Worm (Caenorhabditis elegans) whole organism, L4 larva: ENCODE measurements around the gene W01B6.6.
A peak's percentile ranks its signal among the peaks of the same experiment; 100 is the strongest.

ENCODE experiments used
- F26F4.8 ChIP-seq: fragments of 200-800 bp; sonication (Bioruptor generic); conservative IDR thresholded peaks from 2 replicates; pipeline ENCODE4 v1.3.6; 2022; ENCODE audit warnings: missing genetic modification characterization, missing compliant biosample characterization
- F37D6.2 ChIP-seq: sonication (generic microtip); optimal IDR thresholded peaks from 2 replicates; lab custom pipeline; 2016; ENCODE audit warnings: mild to moderate bottlenecking, missing genetic modification characterization, missing compliant biosample characterization
- F44E2.7 ChIP-seq: fragments of 200-800 bp; sonication (Bioruptor generic); IDR thresholded peaks from 2 replicates; pipeline ENCODE4 v2.1.2; 2022; ENCODE audit warnings: missing genetic modification characterization, missing compliant biosample characterization
- ZK546.5 ChIP-seq, 2 experiments: sonication (generic microtip); optimal IDR thresholded peaks; 2 replicates each; lab custom pipeline; 2017; ENCODE audit warnings: missing biosample characterization in 2 of 2, missing genetic modification characterization in 2 of 2
- aha-1 ChIP-seq: fragments of 150-350 bp; peaks from one replicate; lab custom pipeline; 2014; ENCODE audit warnings: missing biosample characterization, missing genetic modification characterization
- ceh-20 ChIP-seq: fragments of 200-800 bp; sonication (Bioruptor generic); IDR thresholded peaks from 2 replicates; pipeline ENCODE4 v1.3.6; 2022; ENCODE audit warnings: missing genetic modification reagents, missing genetic modification characterization, missing compliant biosample characterization
- ceh-32 ChIP-seq: sonication (generic microtip); optimal IDR thresholded peaks from 2 replicates; lab custom pipeline; 2016; ENCODE audit warnings: mild to moderate bottlenecking, missing genetic modification characterization, missing compliant biosample characterization; ENCODE audit not compliant: poor library complexity
- ceh-82 ChIP-seq: sonication (generic microtip); optimal IDR thresholded peaks from 2 replicates; lab custom pipeline; 2017; ENCODE audit warnings: missing biosample characterization, missing genetic modification characterization
- daf-12 ChIP-seq: fragments of 150-350 bp; optimal IDR thresholded peaks from 2 replicates; lab custom pipeline; 2014; ENCODE audit warnings: missing biosample characterization, missing genetic modification reagents, missing genetic modification characterization
- daf-16 ChIP-seq, 3 experiments: sonication (generic microtip); optimal IDR thresholded peaks; 2 replicates each; lab custom pipeline; 2016 to 2017; ENCODE audit warnings: missing genetic modification characterization in 3 of 3, missing genetic modification reagents in 3 of 3, mild to moderate bottlenecking in 2 of 3, missing compliant biosample characterization in 2 of 3, missing biosample characterization in 1 of 3, moderate library complexity in 1 of 3
- dmd-8 ChIP-seq: fragments of 200-800 bp; sonication (Bioruptor generic); IDR thresholded peaks from 2 replicates; pipeline ENCODE4 v1.3.6; 2022; ENCODE audit warnings: missing genetic modification characterization, missing compliant biosample characterization
- egl-43 ChIP-seq: fragments of 200-800 bp; sonication (Bioruptor generic); IDR thresholded peaks from 2 replicates; pipeline ENCODE4 v1.3.6; 2022; ENCODE audit warnings: missing genetic modification reagents, missing genetic modification characterization, missing compliant biosample characterization
- fos-1 ChIP-seq: fragments of 150-350 bp; optimal IDR thresholded peaks from 2 replicates; lab custom pipeline; 2014; ENCODE audit warnings: missing biosample characterization, missing genetic modification characterization
- lim-7 ChIP-seq: fragments of 200-800 bp; sonication (Bioruptor generic); IDR thresholded peaks from 2 replicates; pipeline ENCODE4 v1.3.6; 2022; ENCODE audit warnings: missing genetic modification characterization, missing compliant biosample characterization
- lin-15B ChIP-seq: fragments of 150-350 bp; sonication (generic microtip); optimal IDR thresholded peaks from 3 replicates; lab custom pipeline; 2014; ENCODE audit warnings: missing biosample characterization, missing genetic modification characterization
- lin-29 ChIP-seq: fragments of 200-800 bp; sonication (Bioruptor generic); IDR thresholded peaks from 2 replicates; pipeline ENCODE4 v1.3.6; 2022; ENCODE audit warnings: missing genetic modification reagents, missing genetic modification characterization, missing compliant biosample characterization
- lin-38 ChIP-seq: fragments of 200-800 bp; sonication (Bioruptor generic); IDR thresholded peaks from 2 replicates; pipeline ENCODE4 v1.3.6; 2022; ENCODE audit warnings: missing genetic modification reagents, missing genetic modification characterization, missing compliant biosample characterization
- lsy-2 ChIP-seq, 2 experiments: fragments of 150-350 bp in 1 of 2; sonication (generic microtip) in 1 of 2; optimal IDR thresholded peaks; 2 replicates each; lab custom pipeline; 2014 to 2017; ENCODE audit warnings: missing biosample characterization in 2 of 2, missing genetic modification characterization in 2 of 2
- madf-9 ChIP-seq: fragments of 200-800 bp; sonication (Bioruptor generic); conservative IDR thresholded peaks from 2 replicates; pipeline ENCODE4 v1.3.6; 2022; ENCODE audit warnings: missing genetic modification reagents, missing genetic modification characterization, missing compliant biosample characterization
- mdt-29 ChIP-seq: fragments of 200-800 bp; sonication (Bioruptor generic); IDR thresholded peaks from 2 replicates; pipeline ENCODE4 v1.3.6; 2022; ENCODE audit warnings: missing genetic modification reagents, missing genetic modification characterization, missing compliant biosample characterization
- mep-1 ChIP-seq: fragments of 150-350 bp; sonication (generic microtip); optimal IDR thresholded peaks from 3 replicates; lab custom pipeline; 2014; ENCODE audit warnings: missing biosample characterization, missing genetic modification characterization
- mes-2 ChIP-seq: sonication (generic microtip); optimal IDR thresholded peaks from 2 replicates; lab custom pipeline; 2016; ENCODE audit warnings: missing genotype, mild to moderate bottlenecking, missing genetic modification characterization, missing compliant biosample characterization; ENCODE audit not compliant: poor library complexity, severe bottlenecking
- mxl-2 ChIP-seq: fragments of 200-800 bp; sonication (Bioruptor generic); conservative IDR thresholded peaks from 2 replicates; pipeline ENCODE4 v1.3.6; 2022; ENCODE audit warnings: missing genetic modification reagents, missing genetic modification characterization, missing compliant biosample characterization
- nhr-102 ChIP-seq: sonication (generic microtip); optimal IDR thresholded peaks from 2 replicates; lab custom pipeline; 2016; ENCODE audit warnings: mild to moderate bottlenecking, missing genetic modification characterization, moderate library complexity, missing compliant biosample characterization
- nhr-11 ChIP-seq: fragments of 150-350 bp; optimal IDR thresholded peaks from 2 replicates; lab custom pipeline; 2014; ENCODE audit warnings: missing biosample characterization, missing genetic modification characterization
- nhr-28 ChIP-seq: fragments of 150-350 bp; optimal IDR thresholded peaks from 2 replicates; lab custom pipeline; 2014; ENCODE audit warnings: missing biosample characterization, missing genetic modification characterization
- nhr-41 ChIP-seq: fragments of 200-800 bp; sonication (Bioruptor generic); IDR thresholded peaks from 2 replicates; pipeline ENCODE4 v1.3.6; 2022; ENCODE audit warnings: missing genetic modification reagents, missing genetic modification characterization, missing compliant biosample characterization
- nhr-48 ChIP-seq: sonication (generic microtip); optimal IDR thresholded peaks from 2 replicates; lab custom pipeline; 2016; ENCODE audit warnings: mild to moderate bottlenecking, missing genetic modification characterization, missing compliant biosample characterization
- nhr-6 ChIP-seq: fragments of 150-350 bp; optimal IDR thresholded peaks from 2 replicates; lab custom pipeline; 2014; ENCODE audit warnings: missing biosample characterization, missing genetic modification characterization
- saeg-2 ChIP-seq: fragments of 200-800 bp; sonication (Bioruptor generic); IDR thresholded peaks from 2 replicates; pipeline ENCODE4 v1.3.6; 2022; ENCODE audit warnings: missing genetic modification reagents, missing genetic modification characterization, missing compliant biosample characterization
- set-16 ChIP-seq: fragments of 200-800 bp; sonication (Bioruptor generic); IDR thresholded peaks from 2 replicates; pipeline ENCODE4 v1.3.6; 2022; ENCODE audit warnings: missing genetic modification reagents, missing genetic modification characterization, missing compliant biosample characterization
- snpc-4 ChIP-seq: fragments of 150-350 bp; optimal IDR thresholded peaks from 2 replicates; lab custom pipeline; 2014; ENCODE audit warnings: missing biosample characterization, missing genetic modification characterization
- tag-97 ChIP-seq: fragments of 200-800 bp; sonication (Bioruptor generic); IDR thresholded peaks from 2 replicates; pipeline ENCODE4 v1.3.6; 2022; ENCODE audit warnings: missing genetic modification characterization, missing compliant biosample characterization
- unc-39 ChIP-seq: sonication (generic microtip); optimal IDR thresholded peaks from 2 replicates; lab custom pipeline; 2017; ENCODE audit warnings: missing biosample characterization, missing genetic modification characterization
- unc-62 ChIP-seq, 3 experiments: fragments of 150-350 bp in 1 of 3; sonication (generic microtip); optimal IDR thresholded peaks in 2 of 3; peaks in 1 of 3; 1 replicate in 1 of 3; 2 replicates in 2 of 3; lab custom pipeline; 2014 to 2017; ENCODE audit warnings: missing biosample characterization in 3 of 3, missing genetic modification characterization in 3 of 3, missing genetic modification reagents in 3 of 3, missing genotype in 1 of 3
- zfp-2 ChIP-seq: sonication (generic microtip); optimal IDR thresholded peaks from 2 replicates; lab custom pipeline; 2016; ENCODE audit warnings: mild to moderate bottlenecking, missing genetic modification characterization, missing compliant biosample characterization
- zip-11 ChIP-seq: fragments of 200-800 bp; sonication (Bioruptor generic); IDR thresholded peaks from 2 replicates; pipeline ENCODE4 v1.3.6; 2022; ENCODE audit warnings: missing genetic modification characterization, missing compliant biosample characterization
- zip-2 ChIP-seq: fragments of 150-350 bp; optimal IDR thresholded peaks from 2 replicates; lab custom pipeline; 2014; ENCODE audit warnings: missing biosample characterization, missing genetic modification characterization

W01B6.6 gene

DNA sequence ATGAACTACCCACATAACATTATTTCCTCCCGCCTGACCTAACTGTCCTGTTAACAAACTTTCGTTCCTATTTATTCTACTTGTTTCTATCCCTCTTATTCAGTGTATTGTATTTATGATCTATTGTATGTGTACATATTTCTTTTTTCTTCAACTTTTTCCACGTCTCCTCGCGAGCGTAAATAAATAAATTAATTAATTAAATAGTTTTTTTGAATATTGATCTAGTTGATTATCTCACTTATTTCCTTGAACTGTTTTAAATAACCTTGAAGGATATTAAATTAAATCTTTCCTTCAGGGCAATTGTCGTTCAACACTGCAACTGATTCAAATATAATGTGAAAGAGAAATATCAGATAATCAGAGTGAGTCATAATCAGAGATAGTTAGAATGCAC lies 38.0 kb upstream of the W01B6.6 start, which contains the start of gene frk-1:
frk-1 (plus strand) TSS at position 301 of the 400 bp plus-strand sequence.
- TF ChIP-seq daf-12 (tag; lab: Kevin White, UChicago): no peak
- TF ChIP-seq aha-1 (tag; lab: Kevin White, UChicago): peak; percentile 73

DNA sequence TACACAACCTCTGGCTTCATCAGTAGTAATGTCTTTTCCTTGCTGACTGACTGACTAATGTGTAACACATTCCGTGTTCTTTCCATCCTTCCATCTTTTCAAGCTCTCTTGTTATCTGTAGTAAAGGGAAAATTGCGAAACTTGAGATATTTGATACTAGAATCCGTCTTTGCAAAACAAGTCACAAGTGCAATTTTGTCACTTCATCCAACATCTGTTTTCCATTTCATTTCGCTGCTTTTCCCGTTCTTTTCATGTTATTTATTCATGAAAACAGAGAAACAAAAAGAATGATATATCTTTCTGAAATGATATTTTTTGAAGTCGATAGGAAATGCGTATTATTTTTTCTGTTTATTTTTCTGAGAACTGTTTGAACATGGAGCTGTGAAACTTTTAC lies 34.9 kb upstream of the W01B6.6 start:
- TF ChIP-seq egl-43 (GFP tag; lab: Robert Waterston, UW): no peak
- TF ChIP-seq madf-9 (GFP tag; lab: Robert Waterston, UW): no peak
- TF ChIP-seq aha-1 (tag; lab: Kevin White, UChicago): peak; percentile 14
- TF ChIP-seq unc-62 (GFP tag; optimal IDR thresholded peaks at IDR 0.05 in 1 of 2; lab: Kevin White, UChicago): peak in 1 of 2 experiments; percentile 77
- no peak for TF ChIP-seq unc-62 (tag; optimal IDR thresholded peaks at IDR 0.05; lab: Kevin White, UChicago)
- no peak for TF ChIP-seq ceh-32
- TF ChIP-seq nhr-11 (tag; lab: Kevin White, UChicago): peak; percentile 23
- TF ChIP-seq daf-16 (GFP tag; optimal IDR thresholded peaks at IDR 0.05; lab: Kevin White, UChicago): peak in 1 of 2 experiments; percentile 35
- TF ChIP-seq daf-16 (tag; optimal IDR thresholded peaks at IDR 0.05; lab: Kevin White, UChicago): no peak

DNA sequence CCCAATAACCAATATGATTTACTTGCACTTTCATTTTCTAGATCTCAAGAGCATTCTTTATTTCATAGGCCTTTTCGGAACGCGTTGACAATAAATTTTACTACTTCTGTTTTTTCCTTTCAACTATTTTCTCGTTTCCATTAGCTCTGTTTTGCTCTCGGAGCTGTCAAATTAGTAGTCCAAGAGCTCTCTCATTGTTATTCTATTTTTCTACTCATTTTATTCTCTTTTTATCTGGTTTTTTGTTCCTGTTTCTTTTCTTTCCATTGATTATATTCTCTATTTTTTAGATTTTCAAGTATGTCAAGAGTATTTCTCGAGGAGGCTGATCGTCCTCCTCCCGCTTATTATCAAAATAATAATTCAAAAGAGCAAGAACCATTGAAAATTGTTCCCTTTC lies 33.8 kb upstream of the W01B6.6 start, which contains the start of gene T04B2.3:
T04B2.3 (plus strand) TSS at position 301 of the 400 bp plus-strand sequence.
- no peak for TF ChIP-seq set-16 (GFP tag; lab: Robert Waterston, UW)
- no peak for TF ChIP-seq lin-15B (tag; lab: Kevin White, UChicago)
- TF ChIP-seq nhr-6 (tag; lab: Kevin White, UChicago): no peak
- no peak for TF ChIP-seq mdt-29 (GFP tag; lab: Robert Waterston, UW)
- TF ChIP-seq lin-38 (GFP tag; lab: Robert Waterston, UW): no peak
- no peak for TF ChIP-seq F37D6.2 (tag; lab: Kevin White, UChicago)
- TF ChIP-seq ceh-20 (GFP tag; lab: Robert Waterston, UW): no peak
- no peak for TF ChIP-seq lsy-2 (tag; optimal IDR thresholded peaks at IDR 0.05; lab: Kevin White, UChicago)
- TF ChIP-seq, all 104 proteins: peak for 0

DNA sequence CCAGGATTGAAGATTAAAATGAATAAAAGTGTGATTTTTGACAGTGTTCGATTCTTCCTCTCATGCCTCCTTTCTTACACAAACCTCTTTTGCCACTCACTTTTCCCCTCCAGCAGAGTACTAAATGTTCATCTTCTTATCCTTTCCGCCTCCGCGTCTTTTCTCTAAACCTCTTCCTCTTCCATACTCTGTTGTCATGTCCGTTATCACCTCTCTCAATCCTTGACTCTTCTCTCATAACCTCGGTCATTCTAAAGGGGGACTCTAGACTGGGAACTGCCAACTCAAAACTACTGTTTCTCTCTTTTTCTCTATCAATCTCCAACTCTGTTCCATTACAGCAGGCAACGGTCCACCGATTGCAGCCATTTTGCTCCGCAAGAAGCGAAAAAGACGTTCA lies 32.6 kb upstream of the W01B6.6 start:
- peak; percentile 54 for TF ChIP-seq nhr-11 (tag; lab: Kevin White, UChicago)
- no peak for TF ChIP-seq unc-62 (GFP tag; optimal IDR thresholded peaks at IDR 0.05 in 1 of 2; lab: Kevin White, UChicago)
- no peak for TF ChIP-seq unc-62 (tag; optimal IDR thresholded peaks at IDR 0.05; lab: Kevin White, UChicago)

DNA sequence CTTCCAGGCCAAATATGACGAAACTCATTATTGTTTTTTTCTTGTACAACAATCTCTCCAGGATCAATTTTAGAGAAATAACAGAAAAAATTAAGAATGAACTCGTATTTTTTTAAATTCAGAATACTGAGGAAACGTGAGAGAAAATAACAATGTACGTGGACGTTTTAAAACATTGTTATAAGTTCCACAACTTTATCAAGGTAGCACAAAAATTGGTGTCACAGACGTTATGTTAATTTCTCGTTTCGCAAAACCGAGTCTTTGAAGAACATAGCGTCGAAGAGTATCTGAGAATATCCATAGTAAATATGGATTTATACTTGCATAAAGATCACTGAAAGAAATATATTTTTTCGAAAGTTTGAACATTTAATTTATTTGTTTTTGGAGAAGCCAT lies 29.8 kb upstream of the W01B6.6 start, which contains the start of gene T04B2.8:
T04B2.8 (minus strand) TSS at position 101 of the 400 bp plus-strand sequence.
- TF ChIP-seq nhr-48 (tag; lab: Kevin White, UChicago): no peak
- no peak for TF ChIP-seq saeg-2
- TF ChIP-seq ceh-82 (tag; lab: Kevin White, UChicago): no peak
- no peak for TF ChIP-seq fos-1 (tag; lab: Kevin White, UChicago)
- no peak for TF ChIP-seq unc-39 (tag; lab: Kevin White, UChicago)
- no peak for TF ChIP-seq snpc-4
- no peak for TF ChIP-seq lim-7 (GFP tag; lab: Robert Waterston, UW)
- no peak for TF ChIP-seq ZK546.5 (tag; optimal IDR thresholded peaks at IDR 0.05; lab: Kevin White, UChicago)
- no peak for TF ChIP-seq madf-9 (GFP tag; lab: Robert Waterston, UW)
- TF ChIP-seq daf-16 (GFP tag; optimal IDR thresholded peaks at IDR 0.05; lab: Kevin White, UChicago): no peak
- TF ChIP-seq daf-16 (tag; optimal IDR thresholded peaks at IDR 0.05; lab: Kevin White, UChicago): no peak
- TF ChIP-seq zfp-2 (tag; lab: Kevin White, UChicago): no peak
- TF ChIP-seq F26F4.8: no peak
- no peak for TF ChIP-seq mes-2 (tag; lab: Kevin White, UChicago)
- TF ChIP-seq zip-11: no peak

DNA sequence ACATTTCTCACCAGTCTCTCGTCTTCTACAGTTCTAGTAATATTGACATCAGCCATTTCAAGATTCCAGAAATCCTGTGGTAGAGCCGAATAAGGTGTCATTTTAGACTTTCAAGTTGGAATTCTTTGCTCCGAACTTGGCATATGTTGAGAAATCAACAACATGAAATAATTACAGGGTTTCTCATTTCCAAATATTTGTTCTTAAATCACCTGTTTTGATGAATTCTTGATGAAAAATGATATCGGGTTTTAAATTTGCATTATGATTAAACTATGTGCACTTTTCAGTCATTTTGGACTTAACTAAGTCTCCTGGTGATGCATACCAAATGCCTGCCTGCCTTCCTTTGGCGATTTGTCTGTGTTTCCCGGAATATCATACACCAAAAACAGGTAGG lies 27.4 kb upstream of the W01B6.6 start, which contains the start of gene srv-12:
srv-12 (minus strand) TSS at position 101 of the 400 bp plus-strand sequence.
- TF ChIP-seq tag-97 (GFP tag; lab: Robert Waterston, UW) (no peak), nhr-28 (tag; lab: Kevin White, UChicago) (no peak), nhr-102 (tag; lab: Kevin White, UChicago) (no peak), zip-2 (tag; lab: Kevin White, UChicago) (no peak), dmd-8 (GFP tag; lab: Robert Waterston, UW) (no peak), F44E2.7 (no peak), nhr-41 (GFP tag; lab: Robert Waterston, UW) (no peak), mep-1 (no peak), lin-29 (GFP tag; lab: Robert Waterston, UW) (no peak), mxl-2 (GFP tag; lab: Robert Waterston, UW) (no peak)
- TF ChIP-seq, all 104 proteins: peak for 0
